Worm (Caenorhabditis elegans) whole organism, mixed stage, embryonic: Measurements from ENCODE around the gene ddi-1.

ENCODE experiments used
- M03D4.4 ChIP-seq: sonication (generic microtip); optimal IDR thresholded peaks from 2 replicates; lab custom pipeline; 2017; ENCODE audit warnings: mild to moderate bottlenecking, missing genetic modification characterization, missing compliant biosample characterization
- ceh-39 ChIP-seq: fragments of 150-350 bp; optimal IDR thresholded peaks from 2 replicates; lab custom pipeline; 2014; ENCODE audit warnings: missing biosample characterization, missing genetic modification characterization
- ceh-43 ChIP-seq: fragments of 200-800 bp; sonication (Bioruptor generic); optimal IDR thresholded peaks from 2 replicates; lab custom pipeline; 2018; ENCODE audit warnings: mild to moderate bottlenecking, missing genetic modification characterization, moderate library complexity, missing compliant biosample characterization
- ceh-83 ChIP-seq: fragments of 200-800 bp; sonication (Bioruptor generic); optimal IDR thresholded peaks from 2 replicates; lab custom pipeline; 2018; ENCODE audit warnings: mild to moderate bottlenecking, missing genetic modification characterization, missing compliant biosample characterization
- ces-1 ChIP-seq: fragments of 150-350 bp; optimal IDR thresholded peaks from 2 replicates; lab custom pipeline; 2014; ENCODE audit warnings: missing biosample characterization, missing genetic modification reagents, missing genetic modification characterization
- cnd-1 ChIP-seq: fragments of 200-800 bp; sonication (Bioruptor generic); optimal IDR thresholded peaks from 2 replicates; lab custom pipeline; 2018; ENCODE audit warnings: mild to moderate bottlenecking, missing genetic modification characterization, missing compliant biosample characterization
- drap-1 ChIP-seq: fragments of 200-800 bp; sonication (Bioruptor generic); optimal IDR thresholded peaks from 3 replicates; lab custom pipeline; 2018; ENCODE audit warnings: mild to moderate bottlenecking, missing genetic modification characterization, missing compliant biosample characterization
- elt-1 ChIP-seq: sonication (generic microtip); optimal IDR thresholded peaks from 2 replicates; lab custom pipeline; 2017; ENCODE audit warnings: missing genetic modification characterization, mild to moderate bottlenecking, missing compliant biosample characterization, antibody characterized with exemption, moderate library complexity, borderline replicate concordance; ENCODE audit not compliant: insufficient read depth
- elt-3 ChIP-seq: fragments of 150-350 bp; optimal IDR thresholded peaks from 2 replicates; lab custom pipeline; 2014; ENCODE audit warnings: missing biosample characterization, missing genetic modification characterization
- hlh-1 ChIP-seq: fragments of 150-350 bp; optimal IDR thresholded peaks from 2 replicates; lab custom pipeline; 2014; ENCODE audit warnings: missing biosample characterization, missing genetic modification reagents, missing genetic modification characterization
- lin-13 ChIP-seq: fragments of 150-350 bp; optimal IDR thresholded peaks from 2 replicates; lab custom pipeline; 2014; ENCODE audit warnings: missing biosample characterization, missing genetic modification characterization
- lin-32 ChIP-seq: fragments of 200-800 bp; sonication (Bioruptor generic); optimal IDR thresholded peaks from 2 replicates; lab custom pipeline; 2018; ENCODE audit warnings: mild to moderate bottlenecking, missing genetic modification characterization, missing compliant biosample characterization
- lsy-2 ChIP-seq: fragments of 150-350 bp; optimal IDR thresholded peaks from 2 replicates; lab custom pipeline; 2014; ENCODE audit warnings: missing biosample characterization, missing genetic modification characterization
- mab-5 ChIP-seq: fragments of 150-350 bp; optimal IDR thresholded peaks from 2 replicates; lab custom pipeline; 2014; ENCODE audit warnings: missing biosample characterization, missing genetic modification characterization
- mep-1 ChIP-seq: fragments of 150-350 bp; optimal IDR thresholded peaks from 2 replicates; lab custom pipeline; 2017; ENCODE audit warnings: missing biosample characterization, missing genetic modification reagents, missing genetic modification characterization, inconsistent platforms
- mls-2 ChIP-seq: sonication (generic microtip); optimal IDR thresholded peaks from 2 replicates; lab custom pipeline; 2016; ENCODE audit warnings: mild to moderate bottlenecking, missing genetic modification characterization, moderate library complexity, missing compliant biosample characterization
- nhr-12 ChIP-seq: fragments of 150-350 bp; optimal IDR thresholded peaks from 2 replicates; lab custom pipeline; 2014; ENCODE audit warnings: missing biosample characterization, missing genetic modification characterization
- nhr-2 ChIP-seq: fragments of 150-350 bp; optimal IDR thresholded peaks from 2 replicates; lab custom pipeline; 2014; ENCODE audit warnings: missing biosample characterization, missing genetic modification characterization
- nhr-237 ChIP-seq: fragments of 150-350 bp; optimal IDR thresholded peaks from 2 replicates; lab custom pipeline; 2014; ENCODE audit warnings: missing biosample characterization, missing genetic modification characterization
- nhr-28 ChIP-seq: fragments of 150-350 bp; optimal IDR thresholded peaks from 2 replicates; lab custom pipeline; 2014; ENCODE audit warnings: missing biosample characterization, missing genetic modification characterization
- pha-4 ChIP-seq: fragments of 150-350 bp; optimal IDR thresholded peaks from 2 replicates; lab custom pipeline; 2018; ENCODE audit warnings: missing biosample characterization, missing genetic modification reagents, missing genetic modification characterization
- sem-2 ChIP-seq: fragments of 200-800 bp; sonication (Bioruptor generic); optimal IDR thresholded peaks from 2 replicates; lab custom pipeline; 2018; ENCODE audit warnings: mild to moderate bottlenecking, missing genetic modification characterization, missing compliant biosample characterization
- sptf-1 ChIP-seq: sonication (generic microtip); optimal IDR thresholded peaks from 2 replicates; lab custom pipeline; 2017; ENCODE audit warnings: mild to moderate bottlenecking, missing genetic modification characterization, moderate library complexity, missing compliant biosample characterization
- tbx-8 ChIP-seq: fragments of 200-800 bp; sonication (Bioruptor generic); optimal IDR thresholded peaks from 2 replicates; lab custom pipeline; 2018; ENCODE audit warnings: mild to moderate bottlenecking, missing genetic modification characterization, moderate library complexity, missing compliant biosample characterization
- unc-120 ChIP-seq: sonication (generic microtip); optimal IDR thresholded peaks from 2 replicates; lab custom pipeline; 2017; ENCODE audit warnings: missing genetic modification characterization, missing compliant biosample characterization; ENCODE audit not compliant: poor library complexity, severe bottlenecking
- unc-39 ChIP-seq: fragments of 150-350 bp; optimal IDR thresholded peaks from 2 replicates; lab custom pipeline; 2014; ENCODE audit warnings: missing biosample characterization, missing genetic modification characterization
- unc-62 ChIP-seq: fragments of 150-350 bp; optimal IDR thresholded peaks from 2 replicates; lab custom pipeline; 2014; ENCODE audit warnings: missing biosample characterization, missing genetic modification reagents, missing genetic modification characterization

ddi-1 gene

ce11 chrIV:6522305-6522917 lies at the start of gene ddi-1:
Gene ddi-1 (plus strand): TSS chrIV:6522867.
- TF ChIP-seq ceh-43 (GFP tag; lab: Kevin White, UChicago) (no peak), sem-2 (GFP tag; lab: Kevin White, UChicago) (no peak), nhr-28 (tag; lab: Kevin White, UChicago) (no peak), ceh-83 (GFP tag; lab: Kevin White, UChicago) (no peak), nhr-12 (tag; lab: Kevin White, UChicago) (no peak), mab-5 (tag; lab: Kevin White, UChicago) (no peak), lsy-2 (tag; lab: Kevin White, UChicago) (no peak)

ce11 chrIV:6473140-6473539 lies 49.5 kb upstream of the ddi-1 start, which contains the start of gene Y73B6BL.27:
Gene Y73B6BL.27 (minus strand): TSS chrIV:6473240.
- TF ChIP-seq drap-1 (GFP tag; lab: Kevin White, UChicago) (no peak), ceh-83 (GFP tag; lab: Kevin White, UChicago) (no peak), sptf-1 (tag; lab: Kevin White, UChicago) (no peak), lin-13 (tag; lab: Kevin White, UChicago) (no peak), unc-39 (tag; lab: Kevin White, UChicago) (no peak), nhr-2 (tag; lab: Kevin White, UChicago) (no peak), elt-3 (tag; lab: Kevin White, UChicago) (no peak), cnd-1 (tag; lab: Kevin White, UChicago) (no peak), mab-5 (tag; lab: Kevin White, UChicago) (no peak), unc-120 (no peak), pha-4 (tag; lab: Kevin White, UChicago) (no peak), lsy-2 (tag; lab: Kevin White, UChicago) (no peak), hlh-1 (tag; lab: Kevin White, UChicago) (no peak), sem-2 (GFP tag; lab: Kevin White, UChicago) (no peak)

- no peak for TF ChIP-seq mep-1 (tag; lab: Kevin White, UChicago)
- TF ChIP-seq ceh-39 (tag; lab: Kevin White, UChicago) = peak; percentile 13
- TF ChIP-seq hlh-1 (tag; lab: Kevin White, UChicago) = peak; percentile 30
- peak; percentile 41 for TF ChIP-seq nhr-2 (tag; lab: Kevin White, UChicago)
- TF ChIP-seq ces-1 (GFP tag; lab: Kevin White, UChicago) = peak; percentile 80
- peak; percentile 56 for TF ChIP-seq mls-2 (tag; lab: Kevin White, UChicago)
- TF ChIP-seq lsy-2 (tag; lab: Kevin White, UChicago) = peak; percentile 5
- no peak for TF ChIP-seq elt-3 (tag; lab: Kevin White, UChicago)
- peak; percentile 29 for TF ChIP-seq ceh-43 (GFP tag; lab: Kevin White, UChicago)
- TF ChIP-seq nhr-237 (tag; lab: Kevin White, UChicago) = peak; percentile 37
- peak; percentile 90 for TF ChIP-seq unc-62 (GFP tag; lab: Kevin White, UChicago)
- TF ChIP-seq pha-4 (tag; lab: Kevin White, UChicago) = peak; percentile 71
- no peak for TF ChIP-seq drap-1 (GFP tag; lab: Kevin White, UChicago)
Observed at ce11 chrIV:6474751-6475150, 47.9 kb upstream of the ddi-1 start.

DNA sequence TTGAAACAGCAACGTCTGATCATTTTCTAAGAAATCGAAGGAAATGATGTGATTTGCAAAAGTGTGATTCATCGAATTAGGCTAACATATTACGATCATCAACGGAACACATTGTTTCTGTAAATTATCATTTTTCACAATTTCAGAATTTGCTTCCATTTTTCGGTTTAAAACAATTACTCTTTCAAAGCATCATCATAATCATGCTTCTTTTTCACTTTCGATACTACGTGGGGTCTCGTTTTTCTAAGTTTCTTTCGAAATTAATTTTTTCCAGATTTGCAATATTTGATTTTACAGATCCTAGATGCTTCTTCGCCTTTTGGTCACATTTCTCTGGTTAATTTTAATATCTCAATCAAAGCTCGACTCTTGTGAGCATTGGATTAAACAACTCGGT lies 42.4 kb upstream of the ddi-1 start, which contains the start of gene tyr-6:
tyr-6 (plus strand) TSS at position 301 of the 400 bp plus-strand sequence.
- no peak for TF ChIP-seq elt-1 (tag; lab: Kevin White, UChicago)

DNA sequence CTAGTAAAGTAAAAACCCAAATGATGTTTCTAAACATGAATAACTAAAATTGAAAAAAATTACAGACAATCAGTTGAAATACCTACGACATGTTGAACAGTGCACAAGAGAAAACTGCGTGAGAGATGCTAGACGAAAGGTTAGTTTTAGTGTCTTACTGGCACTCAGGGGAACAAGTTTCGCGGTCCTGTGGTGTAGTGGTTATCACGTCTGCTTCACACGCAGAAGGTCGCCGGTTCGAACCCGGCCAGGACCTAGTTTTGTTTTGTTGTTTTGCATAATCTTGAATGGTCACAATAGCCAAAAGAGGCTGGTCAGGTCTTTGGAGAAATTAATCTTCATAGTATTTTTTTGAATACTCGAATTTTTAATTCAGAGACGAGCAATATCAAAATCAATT lies 41.7 kb upstream of the ddi-1 start:
- TF ChIP-seq lsy-2 (tag; lab: Kevin White, UChicago) (no peak), ceh-83 (GFP tag; lab: Kevin White, UChicago) (peak; percentile 12), cnd-1 (tag; lab: Kevin White, UChicago) (peak; percentile 14), lin-32 (peak; percentile 21)
- TF ChIP-seq, all 35 proteins: peak for 3

DNA sequence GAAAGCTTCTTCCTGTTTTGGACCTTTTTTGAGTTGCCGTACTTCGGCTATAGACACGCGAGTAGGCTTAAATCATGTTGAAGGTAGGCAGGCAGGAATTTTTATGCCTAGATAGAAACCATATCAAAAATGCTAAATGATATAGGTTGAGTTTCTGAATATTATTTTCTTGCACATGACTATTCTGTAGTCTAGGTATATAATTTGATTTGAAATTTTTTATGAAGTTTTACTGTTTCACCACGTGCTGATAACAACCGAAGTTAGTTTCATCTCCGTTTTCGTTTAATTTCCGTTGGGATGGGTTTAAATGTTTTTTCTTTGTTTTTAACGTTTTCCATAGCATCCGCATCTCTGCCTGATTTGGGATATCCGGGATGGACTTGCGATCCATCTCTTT lies 35.6 kb upstream of the ddi-1 start, which contains the start of gene Y73B6BL.37:
Y73B6BL.37 (plus strand) TSS at position 301 of the 400 bp plus-strand sequence.
- TF ChIP-seq nhr-2 (tag; lab: Kevin White, UChicago) (no peak), unc-120 (no peak), unc-62 (GFP tag; lab: Kevin White, UChicago) (no peak), M03D4.4 (no peak), tbx-8 (GFP tag; lab: Kevin White, UChicago) (no peak), nhr-28 (tag; lab: Kevin White, UChicago) (no peak), nhr-237 (tag; lab: Kevin White, UChicago) (no peak), lin-32 (no peak), ceh-39 (tag; lab: Kevin White, UChicago) (no peak)
